Worm (Caenorhabditis elegans) whole organism, early embryonic: ENCODE data around the gene srj-7.

Experiments
- B0310.2 ChIP-seq: sonication (generic microtip); optimal IDR thresholded peaks from 2 replicates; lab custom pipeline; 2016; ENCODE audit warnings: mild to moderate bottlenecking, missing genetic modification characterization, missing compliant biosample characterization
- F13C5.2 ChIP-seq: sonication (generic microtip); optimal IDR thresholded peaks from 2 replicates; lab custom pipeline; 2017; ENCODE audit warnings: mild to moderate bottlenecking, missing genetic modification characterization, inconsistent platforms, missing compliant biosample characterization
- aly-1 ChIP-seq: sonication (generic microtip); optimal IDR thresholded peaks from 2 replicates; lab custom pipeline; 2016; ENCODE audit warnings: missing genetic modification characterization, missing compliant biosample characterization
- ama-1 ChIP-seq: fragments of 150-350 bp; optimal IDR thresholded peaks from 2 replicates; lab custom pipeline; 2014
- ceh-13 ChIP-seq: fragments of 200-800 bp; sonication (Bioruptor generic); optimal IDR thresholded peaks from 2 replicates; lab custom pipeline; 2018; ENCODE audit warnings: mild to moderate bottlenecking, missing genetic modification characterization, missing compliant biosample characterization
- ceh-36 ChIP-seq: sonication (generic microtip); optimal IDR thresholded peaks from 2 replicates; lab custom pipeline; 2016; ENCODE audit warnings: missing genetic modification characterization, inconsistent platforms, missing compliant biosample characterization
- ets-7 ChIP-seq: sonication (generic microtip); optimal IDR thresholded peaks from 2 replicates; lab custom pipeline; 2016; ENCODE audit warnings: missing genotype, missing genetic modification characterization, missing compliant biosample characterization
- flt-1 ChIP-seq: fragments of 200-800 bp; sonication (Bioruptor generic); IDR thresholded peaks from 2 replicates; pipeline ENCODE4 v1.3.6; 2022; ENCODE audit warnings: missing genetic modification characterization, missing compliant biosample characterization
- hmbx-1 ChIP-seq: sonication (generic microtip); optimal IDR thresholded peaks from 2 replicates; lab custom pipeline; 2016; ENCODE audit warnings: mild to moderate bottlenecking, missing genetic modification characterization, missing compliant biosample characterization
- hmg-4 ChIP-seq: fragments of 200-800 bp; sonication (Bioruptor generic); optimal IDR thresholded peaks from 2 replicates; lab custom pipeline; 2018; ENCODE audit warnings: mild to moderate bottlenecking, missing genetic modification characterization, missing compliant biosample characterization
- hnd-1 ChIP-seq: sonication (generic microtip); optimal IDR thresholded peaks from 2 replicates; lab custom pipeline; 2016; ENCODE audit warnings: missing genetic modification characterization, missing compliant biosample characterization
- pes-1 ChIP-seq: fragments of 200-800 bp; sonication (Bioruptor generic); IDR thresholded peaks from 2 replicates; pipeline ENCODE4 v1.3.6; 2022; ENCODE audit warnings: missing genetic modification reagents, missing genetic modification characterization, missing compliant biosample characterization
- scrt-1 ChIP-seq: fragments of 200-800 bp; sonication (Bioruptor generic); IDR thresholded peaks from 2 replicates; pipeline ENCODE4 v1.3.6; 2022; ENCODE audit warnings: missing genetic modification characterization, missing compliant biosample characterization
- sea-1 ChIP-seq: fragments of 200-800 bp; sonication (Bioruptor generic); conservative IDR thresholded peaks from 2 replicates; pipeline ENCODE4 v1.3.6; 2022; ENCODE audit warnings: missing genetic modification characterization, missing compliant biosample characterization
- tbx-11 ChIP-seq: fragments of 200-800 bp; sonication (Bioruptor generic); IDR thresholded peaks from 2 replicates; pipeline ENCODE4 v1.3.6; 2022; ENCODE audit warnings: missing genetic modification characterization, missing compliant biosample characterization
- tbx-37 ChIP-seq: fragments of 200-800 bp; sonication (Bioruptor generic); conservative IDR thresholded peaks from 2 replicates; pipeline ENCODE4 v1.3.6; 2022; ENCODE audit warnings: missing genetic modification reagents, missing genetic modification characterization, missing compliant biosample characterization
- tra-4 ChIP-seq: sonication (generic microtip); optimal IDR thresholded peaks from 2 replicates; lab custom pipeline; 2017; ENCODE audit warnings: missing genetic modification characterization, missing compliant biosample characterization

The srj-7 gene

ce11 chrV:3227373-3227772 is 17.4 kb upstream of the srj-7 start, which contains the start of gene K08D9.2:
Gene K08D9.2 (plus strand): TSS chrV:3227673.
- TF ChIP-seq flt-1 (GFP tag; lab: Robert Waterston, UW), result no peak
- TF ChIP-seq ceh-36 (tag; lab: Kevin White, UChicago), result no peak
- TF ChIP-seq sea-1 (GFP tag; lab: Robert Waterston, UW), result no peak
- TF ChIP-seq hnd-1, result no peak
- TF ChIP-seq ets-7, result no peak
- TF ChIP-seq aly-1 (tag; lab: Kevin White, UChicago), result no peak
- TF ChIP-seq scrt-1 (GFP tag; lab: Robert Waterston, UW), result no peak
- TF ChIP-seq pes-1 (GFP tag; lab: Robert Waterston, UW), result no peak

ce11 chrV:3230150-3230549 is 14.7 kb upstream of the srj-7 start:
- TF ChIP-seq hmbx-1 (tag; lab: Kevin White, UChicago) (no peak), ceh-13 (GFP tag; lab: Kevin White, UChicago) (no peak), aly-1 (tag; lab: Kevin White, UChicago) (no peak), ceh-36 (tag; lab: Kevin White, UChicago) (peak; percentile 62), scrt-1 (GFP tag; lab: Robert Waterston, UW) (no peak), hmg-4 (GFP tag; lab: Kevin White, UChicago) (no peak), tbx-11 (GFP tag; lab: Robert Waterston, UW) (no peak)

ce11 chrV:3230597-3230996 is 14.2 kb upstream of the srj-7 start, which contains the start of gene K08D9.10:
Gene K08D9.10 (plus strand): TSS chrV:3230897.
- TF ChIP-seq F13C5.2 (tag; lab: Kevin White, UChicago) (no peak), tra-4 (tag; lab: Kevin White, UChicago) (no peak), ceh-13 (GFP tag; lab: Kevin White, UChicago) (no peak), hmbx-1 (tag; lab: Kevin White, UChicago) (no peak), ets-7 (no peak), pes-1 (GFP tag; lab: Robert Waterston, UW) (no peak), hnd-1 (no peak), scrt-1 (GFP tag; lab: Robert Waterston, UW) (no peak), hmg-4 (GFP tag; lab: Kevin White, UChicago) (no peak), tbx-11 (GFP tag; lab: Robert Waterston, UW) (no peak), B0310.2 (tag; lab: Kevin White, UChicago) (no peak), tbx-37 (no peak), flt-1 (GFP tag; lab: Robert Waterston, UW) (no peak), ceh-36 (tag; lab: Kevin White, UChicago) (no peak), ama-1 (no peak), aly-1 (tag; lab: Kevin White, UChicago) (no peak), sea-1 (GFP tag; lab: Robert Waterston, UW) (no peak)

ce11 chrV:3234887-3235286 is 9.9 kb upstream of the srj-7 start, which contains the start of gene K08D9.6:
Gene K08D9.6 (minus strand): TSS chrV:3234987.
- TF ChIP-seq tra-4 (tag; lab: Kevin White, UChicago) (no peak), tbx-37 (no peak), flt-1 (GFP tag; lab: Robert Waterston, UW) (no peak), scrt-1 (GFP tag; lab: Robert Waterston, UW) (no peak), aly-1 (tag; lab: Kevin White, UChicago) (no peak)

ce11 chrV:3236610-3237009 is 8.2 kb upstream of the srj-7 start, which contains the start of the genes K08D9.9 and str-16:
Gene K08D9.9 (minus strand): TSS chrV:3236710.
Gene str-16 (plus strand): TSS chrV:3236875.
- TF ChIP-seq tbx-11 (GFP tag; lab: Robert Waterston, UW) (no peak), hmbx-1 (tag; lab: Kevin White, UChicago) (no peak), hmg-4 (GFP tag; lab: Kevin White, UChicago) (no peak), ceh-13 (GFP tag; lab: Kevin White, UChicago) (no peak), pes-1 (GFP tag; lab: Robert Waterston, UW) (no peak), ets-7 (no peak), scrt-1 (GFP tag; lab: Robert Waterston, UW) (no peak), ceh-36 (tag; lab: Kevin White, UChicago) (no peak), tbx-37 (no peak), aly-1 (tag; lab: Kevin White, UChicago) (no peak), B0310.2 (tag; lab: Kevin White, UChicago) (no peak), F13C5.2 (tag; lab: Kevin White, UChicago) (no peak)

- TF ChIP-seq ceh-13 (GFP tag; lab: Kevin White, UChicago), result no peak
- TF ChIP-seq tbx-37, result no peak
- no peak for TF ChIP-seq ama-1
Measured at ce11 chrV:3241175-3241574, 3.6 kb upstream of the srj-7 start, which contains the start of gene srj-11. Gene srj-11 (plus strand): TSS chrV:3241424.

ce11 chrV:3242984-3243383 is 1.8 kb upstream of the srj-7 start, which contains the start of gene gst-23:
Gene gst-23 (plus strand): TSS chrV:3243284.
- TF ChIP-seq aly-1 (tag; lab: Kevin White, UChicago), result no peak
- no peak for TF ChIP-seq tra-4 (tag; lab: Kevin White, UChicago)
- no peak for TF ChIP-seq ceh-36 (tag; lab: Kevin White, UChicago)
- TF ChIP-seq sea-1 (GFP tag; lab: Robert Waterston, UW), result no peak
- TF ChIP-seq ceh-13 (GFP tag; lab: Kevin White, UChicago), result no peak
- no peak for TF ChIP-seq ets-7

- TF ChIP-seq tbx-11 (GFP tag; lab: Robert Waterston, UW), result no peak
- TF ChIP-seq aly-1 (tag; lab: Kevin White, UChicago), result no peak
- no peak for TF ChIP-seq F13C5.2 (tag; lab: Kevin White, UChicago)
- TF ChIP-seq hnd-1, result no peak
Measured at ce11 chrV:3247515-3247914, 2.7 kb downstream of the srj-7 start, which contains the start of gene srj-8. Gene srj-8 (plus strand): TSS chrV:3247815.
